Worm (Caenorhabditis elegans) whole organism, dauer: ENCODE data around the gene ZC404.2.

ENCODE experiments used
- unc-62 ChIP-seq: sonication (generic microtip); optimal IDR thresholded peaks from 2 replicates; lab custom pipeline; 2017; ENCODE audit warnings: missing biosample characterization, missing genetic modification reagents, missing genetic modification characterization

Gene ZC404.2

ce11 chrV:6821509-6821908, 33.8 kb downstream of the ZC404.2 start, which contains the start of gene T15B7.8:
Gene T15B7.8, plus strand, starts transcription at chrV:6821809.
- TF ChIP-seq unc-62 (GFP tag; lab: Kevin White, UChicago) = no peak

- no peak for TF ChIP-seq unc-62 (GFP tag; lab: Kevin White, UChicago)
These were observed 35.7 kb downstream of the ZC404.2 start for ce11 chrV:6823432-6823831.

- no peak for TF ChIP-seq unc-62 (GFP tag; lab: Kevin White, UChicago)
These were observed 41.0 kb downstream of the ZC404.2 start, which contains the start of gene dmsr-15 for ce11 chrV:6828786-6829185. Gene dmsr-15, minus strand, starts transcription at chrV:6828886.

- no peak for TF ChIP-seq unc-62 (GFP tag; lab: Kevin White, UChicago)
These were observed 41.7 kb downstream of the ZC404.2 start, which contains the start of gene col-141 for ce11 chrV:6829404-6829803. Gene col-141, plus strand, starts transcription at chrV:6829704.

ce11 chrV:6830075-6830474, 42.3 kb downstream of the ZC404.2 start:
- TF ChIP-seq unc-62 (GFP tag; lab: Kevin White, UChicago) = no peak

ce11 chrV:6830755-6831227, 43.0 kb downstream of the ZC404.2 start, which contains the start of gene col-142:
Gene col-142, plus strand, starts transcription at chrV:6831177.
- no peak for TF ChIP-seq unc-62 (GFP tag; lab: Kevin White, UChicago)

ce11 chrV:6831539-6831938, 43.8 kb downstream of the ZC404.2 start:
- TF ChIP-seq unc-62 (GFP tag; lab: Kevin White, UChicago) = no peak

ce11 chrV:6835242-6835641, 47.5 kb downstream of the ZC404.2 start, which contains the start of the genes T15B7.14 and col-143:
Gene T15B7.14, minus strand, starts transcription at chrV:6835342.
Gene col-143, plus strand, starts transcription at chrV:6835635.
- TF ChIP-seq unc-62 (GFP tag; lab: Kevin White, UChicago) = no peak

- TF ChIP-seq unc-62 (GFP tag; lab: Kevin White, UChicago) = no peak
These were observed 48.3 kb downstream of the ZC404.2 start for ce11 chrV:6836036-6836435.
